Worm (Caenorhabditis elegans): Measurements from ENCODE around the gene Y43F8B.25.

Gene Y43F8B.25

ce11 chrV:19501389-19501788, 38.7 kb downstream of the Y43F8B.25 start:
- TF ChIP-seq unc-42 (tag; optimal IDR thresholded peaks at IDR 0.05) (no peak), hlh-30 (tag; optimal IDR thresholded peaks at IDR 0.05; ENCODE audit: insufficient read depth) (no peak), ceh-22 (tag; optimal IDR thresholded peaks at IDR 0.05) (no peak)

- no peak for TF ChIP-seq ceh-48 (tag; optimal IDR thresholded peaks at IDR 0.05)
- no peak for TF ChIP-seq ttx-3 (tag; optimal IDR thresholded peaks at IDR 0.05)
- no peak for TF ChIP-seq C38D4.7 (GFP tag; optimal IDR thresholded peaks at IDR 0.05)
- TF ChIP-seq ceh-34 (tag; optimal IDR thresholded peaks at IDR 0.05): no peak
- TF ChIP-seq npax-4 (tag; optimal IDR thresholded peaks at IDR 0.05): no peak
- TF ChIP-seq nfya-1 (tag; optimal IDR thresholded peaks at IDR 0.05): no peak
- no peak for TF ChIP-seq ceh-22 (tag; optimal IDR thresholded peaks at IDR 0.05)
- TF ChIP-seq ceh-45 (GFP tag; IDR thresholded peaks at IDR 0.05): no peak
- no peak for TF ChIP-seq F13H6.1 (tag; optimal IDR thresholded peaks at IDR 0.05)
- no peak for TF ChIP-seq ets-4 (tag; optimal IDR thresholded peaks at IDR 0.05)
- TF ChIP-seq hlh-13 (GFP tag; optimal IDR thresholded peaks at IDR 0.05): no peak
- TF ChIP-seq fax-1 (tag; optimal IDR thresholded peaks at IDR 0.05): no peak
These were observed 40.0 kb downstream of the Y43F8B.25 start, which contains the start of gene Y43F8B.3 for ce11 chrV:19502579-19503151. Gene Y43F8B.3 (plus strand): TSS chrV:19503101.

ce11 chrV:19509061-19509460, 46.3 kb downstream of the Y43F8B.25 start:
- TF ChIP-seq ceh-6 (GFP tag; optimal IDR thresholded peaks at IDR 0.05) (no peak), pag-3 (tag; optimal IDR thresholded peaks at IDR 0.05; ENCODE audit: borderline replicate concordance) (peak; percentile 57), ceh-18 (tag; optimal IDR thresholded peaks at IDR 0.05) (no peak)

DNA sequence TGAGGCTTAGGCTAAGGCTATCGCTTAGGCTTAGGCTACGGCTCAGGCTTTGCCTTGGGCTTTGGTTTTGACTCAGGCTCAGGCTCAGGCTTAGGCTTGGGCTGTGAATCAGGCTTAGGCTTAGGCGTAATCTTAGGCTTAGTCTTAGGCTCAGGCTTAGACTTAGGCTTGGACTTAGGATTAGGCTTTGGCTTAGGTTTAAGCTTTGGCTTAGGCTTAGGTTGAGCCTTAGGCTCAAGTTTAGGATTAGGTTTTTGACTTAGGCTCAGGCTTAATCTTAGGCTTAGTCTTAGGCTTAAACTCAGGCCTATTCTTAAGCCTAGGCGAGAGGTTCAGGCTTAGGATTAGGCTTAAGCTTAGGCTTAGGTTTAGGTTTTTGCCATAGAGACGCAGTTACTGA, 47.6 kb downstream of the Y43F8B.25 start:
- TF ChIP-seq dve-1 (tag; optimal IDR thresholded peaks at IDR 0.05) (peak; percentile 91), mec-3 (tag; optimal IDR thresholded peaks at IDR 0.05; ENCODE audit: borderline replicate concordance) (no peak)

ce11 chrV:19510925-19511324, 48.2 kb downstream of the Y43F8B.25 start:
- TF ChIP-seq zip-5 (tag; optimal IDR thresholded peaks at IDR 0.05) (no peak), ceh-9 (tag; optimal IDR thresholded peaks at IDR 0.05) (no peak), ceh-30 (tag; optimal IDR thresholded peaks at IDR 0.05) (no peak), unc-86 (tag; optimal IDR thresholded peaks at IDR 0.05) (no peak)

- TF ChIP-seq unc-55 (GFP tag; optimal IDR thresholded peaks at IDR 0.05): no peak
- TF ChIP-seq odd-2 (tag; optimal IDR thresholded peaks at IDR 0.05): no peak
- no peak for TF ChIP-seq pros-1 (tag; optimal IDR thresholded peaks at IDR 0.05)
- TF ChIP-seq C08G9.2 (tag; optimal IDR thresholded peaks at IDR 0.05): no peak
- TF ChIP-seq hlh-13 (GFP tag; optimal IDR thresholded peaks at IDR 0.05): no peak
- TF ChIP-seq fkh-6 (tag; optimal IDR thresholded peaks at IDR 0.05): no peak
- TF ChIP-seq fax-1 (tag; optimal IDR thresholded peaks at IDR 0.05): no peak
- no peak for TF ChIP-seq hlh-8 (tag; optimal IDR thresholded peaks at IDR 0.05)
- no peak for TF ChIP-seq sox-4 (tag; optimal IDR thresholded peaks at IDR 0.05)
- no peak for TF ChIP-seq K09A11.1 (tag; optimal IDR thresholded peaks at IDR 0.05; ENCODE audit: insufficient read depth)
- no peak for TF ChIP-seq unc-3 (GFP tag; conservative IDR thresholded peaks at IDR 0.05)
- no peak for TF ChIP-seq unc-3 (tag; optimal IDR thresholded peaks at IDR 0.05)
- TF ChIP-seq unc-42 (tag; optimal IDR thresholded peaks at IDR 0.05): no peak
- no peak for TF ChIP-seq fkh-10 (GFP tag; optimal IDR thresholded peaks at IDR 0.05)
These were observed 49.7 kb downstream of the Y43F8B.25 start, which contains the start of gene Y43F8B.19 for ce11 chrV:19512260-19512947. Gene Y43F8B.19 (minus strand): TSS chrV:19512310.

Data from whole organism, late embryonic.